Fruit fly (Drosophila melanogaster): ENCODE data around the gene CG33500.

The CG33500 gene

DNA sequence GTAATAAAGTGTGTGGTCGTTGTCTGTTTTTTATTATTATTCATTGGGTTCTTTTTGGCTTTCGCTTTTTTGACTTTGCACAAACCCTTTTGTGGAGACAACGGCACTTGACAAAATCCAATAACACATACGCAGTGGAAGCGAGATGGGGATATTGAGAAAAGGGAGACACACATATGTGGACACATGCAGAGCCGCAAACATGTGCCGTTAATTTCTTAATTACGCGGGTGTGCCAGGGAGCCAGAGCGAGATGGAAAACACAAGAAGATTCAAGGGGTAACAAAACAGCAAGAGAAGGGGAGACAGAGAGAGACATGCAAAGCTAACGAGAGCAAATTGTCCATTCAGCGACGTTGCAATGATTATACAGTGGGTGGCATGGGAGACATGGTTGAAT, 16.0 kb upstream of the CG33500 start:
- TF ChIP-seq Gsc (GFP tag; IDR thresholded peaks at IDR 0.05) (no peak), CG10274 (GFP tag; optimal IDR thresholded peaks at IDR 0.05) (no peak), CG15011 (GFP tag; optimal IDR thresholded peaks at IDR 0.05) (no peak), fd96Cb (tag; optimal IDR thresholded peaks at IDR 0.05) (no peak), Vsx1 (GFP tag; optimal IDR thresholded peaks at IDR 0.05) (no peak), CG2199 (GFP tag; IDR thresholded peaks at IDR 0.05) (no peak), bab2 (GFP tag; optimal IDR thresholded peaks at IDR 0.05) (no peak), dimm (GFP tag; IDR thresholded peaks at IDR 0.05) (no peak), D19B (GFP tag; optimal IDR thresholded peaks at IDR 0.05) (no peak), rib (GFP tag; IDR thresholded peaks at IDR 0.05) (0 out of 2 replicates have a peak, but pooled peaks have one; percentile 27), CG6765 (GFP tag; optimal IDR thresholded peaks at IDR 0.05) (no peak), CG32772 (GFP tag; IDR thresholded peaks at IDR 0.05) (no peak), CG5953 (GFP tag; IDR thresholded peaks at IDR 0.05) (0 out of 2 replicates have a peak, but pooled peaks have one; percentile 38), Camta (GFP tag; optimal IDR thresholded peaks at IDR 0.05) (no peak), slou (GFP tag; optimal IDR thresholded peaks at IDR 0.05) (no peak), CG9817 (tag; optimal IDR thresholded peaks at IDR 0.05) (no peak), Scr (GFP tag; IDR thresholded peaks at IDR 0.05; ENCODE audit: partially characterized antibody) (no peak), Myb (GFP tag; optimal IDR thresholded peaks at IDR 0.05) (no peak), CG9932 (GFP tag; IDR thresholded peaks at IDR 0.05) (no peak), tap (tag; optimal IDR thresholded peaks at IDR 0.05) (no peak), CG3995 (GFP tag; optimal IDR thresholded peaks at IDR 0.05) (no peak), CG4707 (GFP tag; optimal IDR thresholded peaks at IDR 0.05) (no peak), ap (GFP tag; IDR thresholded peaks at IDR 0.05) (no peak), Lpt (GFP tag; optimal IDR thresholded peaks at IDR 0.05) (no peak), gfzf (GFP tag; optimal IDR thresholded peaks at IDR 0.05) (no peak), pb (GFP tag; optimal IDR thresholded peaks at IDR 0.05) (no peak), Oaz (GFP tag; IDR thresholded peaks at IDR 0.05) (no peak), CG30403 (GFP tag; optimal IDR thresholded peaks at IDR 0.05) (no peak), CG3407 (GFP tag; optimal IDR thresholded peaks at IDR 0.05) (no peak), pnt (GFP tag; optimal IDR thresholded peaks at IDR 0.05) (no peak), CG8281 (tag; optimal IDR thresholded peaks at IDR 0.05) (no peak), CG9797 (GFP tag; optimal IDR thresholded peaks at IDR 0.05) (no peak), CG32767 (GFP tag; IDR thresholded peaks at IDR 0.05) (no peak), CG10431 (GFP tag; optimal IDR thresholded peaks at IDR 0.05) (no peak), Eip74EF (GFP tag; optimal IDR thresholded peaks at IDR 0.05) (no peak), CG31441 (GFP tag; IDR thresholded peaks at IDR 0.05) (no peak), dm (GFP tag; optimal IDR thresholded peaks at IDR 0.05) (peak; percentile 0), CG4617 (GFP tag; optimal IDR thresholded peaks at IDR 0.05; ENCODE audit: borderline replicate concordance) (no peak), CG12769 (tag; optimal IDR thresholded peaks at IDR 0.05) (no peak), CG12219 (GFP tag; optimal IDR thresholded peaks at IDR 0.05) (no peak), CG17802 (tag; optimal IDR thresholded peaks at IDR 0.05) (no peak), dysf (GFP tag; IDR thresholded peaks at IDR 0.05) (0 out of 3 replicates have a peak, but pooled peaks have one; percentile 15), Ada2b (GFP tag; IDR thresholded peaks at IDR 0.05) (no peak), CG6791 (GFP tag; IDR thresholded peaks at IDR 0.05; ENCODE audit: partially characterized antibody) (no peak), CG2120 (GFP tag; optimal IDR thresholded peaks at IDR 0.05) (no peak), CG7556 (GFP tag; optimal IDR thresholded peaks at IDR 0.05) (no peak), CG11504 (tag; optimal IDR thresholded peaks at IDR 0.05) (no peak), CG16815 (GFP tag; optimal IDR thresholded peaks at IDR 0.05) (no peak), D19A (tag; optimal IDR thresholded peaks at IDR 0.05) (no peak), onecut (GFP tag; IDR thresholded peaks at IDR 0.05) (no peak; the same call in 1 of the 2 replicates), prd (optimal IDR thresholded peaks at IDR 0.05) (no peak), prd (GFP tag; IDR thresholded peaks at IDR 0.05) (no peak)

Measured in whole organism, embryonic.